Fruit fly (Drosophila melanogaster) whole organism, embryonic: ENCODE measurements around the gene CG31816.

ENCODE experiments used
- ATbp ChIP-seq: fragments of 200-800 bp; sonication (Bioruptor generic); optimal IDR thresholded peaks from 2 replicates; lab custom pipeline; 2017; ENCODE audit warnings: missing biosample characterization, mild to moderate bottlenecking, missing genetic modification characterization, missing genetic modification reagents
- Asciz ChIP-seq: fragments of 200-800 bp; sonication (Bioruptor generic); optimal IDR thresholded peaks from 2 replicates; lab custom pipeline; 2017; ENCODE audit warnings: missing biosample characterization, mild to moderate bottlenecking, missing genetic modification characterization, missing genetic modification reagents
- Awh ChIP-seq: fragments of 200-800 bp; sonication (Bioruptor generic); IDR thresholded peaks from 2 replicates; pipeline ENCODE4, ENCODE4 v1.3.6; 2022; ENCODE audit warnings: missing biosample characterization, missing genetic modification characterization
- CG10462 ChIP-seq: fragments of 200-800 bp; sonication (Bioruptor generic); optimal IDR thresholded peaks from 2 replicates; lab custom pipeline; 2016; ENCODE audit warnings: missing biosample characterization, missing genetic modification characterization
- CG10543 ChIP-seq: fragments of 200-800 bp; sonication (Bioruptor generic); optimal IDR thresholded peaks from 3 replicates; lab custom pipeline; 2017; ENCODE audit warnings: missing biosample characterization, mild to moderate bottlenecking, missing genetic modification characterization, moderate library complexity
- CG11085 ChIP-seq: fragments of 200-800 bp; sonication (Bioruptor generic); IDR thresholded peaks from 2 replicates; pipeline ENCODE4 v1.3.6; 2022; ENCODE audit warnings: missing biosample characterization, missing genetic modification characterization
- CG11456 ChIP-seq: fragments of 200-800 bp; sonication (Bioruptor generic); IDR thresholded peaks from 3 replicates; pipeline ENCODE4 v1.3.6; 2022; ENCODE audit warnings: missing biosample characterization, missing genetic modification characterization
- CG11504 ChIP-seq: fragments of 200-800 bp; sonication (Bioruptor generic); optimal IDR thresholded peaks from 3 replicates; lab custom pipeline; 2019; ENCODE audit warnings: missing biosample characterization, mild to moderate bottlenecking, missing genetic modification characterization, moderate library complexity
- CG11560 ChIP-seq: fragments of 200-800 bp; sonication (Bioruptor generic); IDR thresholded peaks from 3 replicates; pipeline ENCODE4 v1.3.6; 2022; ENCODE audit warnings: missing biosample characterization, missing genetic modification characterization
- CG12769 ChIP-seq: fragments of 200-800 bp; sonication (Bioruptor generic); optimal IDR thresholded peaks from 2 replicates; lab custom pipeline; 2019; ENCODE audit warnings: missing biosample characterization, mild to moderate bottlenecking, missing genetic modification characterization, moderate library complexity
- CG12942 ChIP-seq: fragments of 200-800 bp; sonication (Bioruptor generic); optimal IDR thresholded peaks from 3 replicates; lab custom pipeline; 2016; ENCODE audit warnings: missing biosample characterization, missing genetic modification characterization
- CG13296 ChIP-seq: fragments of 200-800 bp; sonication (Bioruptor generic); optimal IDR thresholded peaks from 3 replicates; lab custom pipeline; 2018; ENCODE audit warnings: missing biosample characterization, mild to moderate bottlenecking, missing genetic modification characterization
- CG15269 ChIP-seq: fragments of 200-800 bp; sonication (Bioruptor generic); optimal IDR thresholded peaks from 2 replicates; lab custom pipeline; 2018; ENCODE audit warnings: missing biosample characterization, mild to moderate bottlenecking, missing genetic modification characterization, moderate library complexity
- CG17612 ChIP-seq: fragments of 200-800 bp; sonication (Bioruptor generic); IDR thresholded peaks from 2 replicates; pipeline ENCODE4 v1.3.6; 2022; ENCODE audit warnings: missing biosample characterization, missing genetic modification characterization
- CG2199 ChIP-seq: fragments of 200-800 bp; sonication (Bioruptor generic); IDR thresholded peaks from 3 replicates; pipeline ENCODE4 v1.3.6; 2022; ENCODE audit warnings: missing biosample characterization, missing genetic modification characterization
- CG30403 ChIP-seq: fragments of 200-800 bp; sonication (Bioruptor generic); optimal IDR thresholded peaks from 3 replicates; lab custom pipeline; 2016; ENCODE audit warnings: missing biosample characterization, missing genetic modification characterization
- CG32532 ChIP-seq: fragments of 200-800 bp; sonication (Bioruptor generic); IDR thresholded peaks from 2 replicates; pipeline ENCODE4 v1.3.6; 2022; ENCODE audit warnings: missing biosample characterization, missing genetic modification characterization
- CG4360 ChIP-seq: fragments of 200-800 bp; sonication (Bioruptor generic); IDR thresholded peaks from 2 replicates; pipeline ENCODE4 v1.3.6; 2022; ENCODE audit warnings: missing biosample characterization, missing genetic modification characterization
- CG4424 ChIP-seq: fragments of 200-800 bp; sonication (Bioruptor generic); optimal IDR thresholded peaks from 3 replicates; lab custom pipeline; 2016; ENCODE audit warnings: missing biosample characterization, missing genetic modification characterization
- CG4820 ChIP-seq: fragments of 200-800 bp; sonication (Bioruptor generic); optimal IDR thresholded peaks from 3 replicates; lab custom pipeline; 2016; ENCODE audit warnings: missing biosample characterization, missing genetic modification characterization
- CG6272 ChIP-seq: fragments of 200-800 bp; sonication (Bioruptor generic); IDR thresholded peaks from 2 replicates; pipeline ENCODE4 v1.3.6; 2022; ENCODE audit warnings: missing biosample characterization, missing genetic modification characterization
- CG6765 ChIP-seq: fragments of 200-800 bp; sonication (Bioruptor generic); optimal IDR thresholded peaks from 3 replicates; lab custom pipeline; 2017; ENCODE audit warnings: missing biosample characterization, mild to moderate bottlenecking, missing genetic modification characterization
- CG6813 ChIP-seq: fragments of 200-800 bp; sonication (Bioruptor generic); optimal IDR thresholded peaks from 2 replicates; lab custom pipeline; 2017; ENCODE audit warnings: missing biosample characterization, missing genetic modification characterization, mild to moderate bottlenecking, moderate library complexity, missing genetic modification reagents
- CG8388 ChIP-seq: fragments of 200-800 bp; sonication (Bioruptor generic); optimal IDR thresholded peaks from 2 replicates; lab custom pipeline; 2019; ENCODE audit warnings: missing biosample characterization, mild to moderate bottlenecking, missing genetic modification characterization, moderate library complexity
- CG8944 ChIP-seq: fragments of 200-800 bp; sonication (Bioruptor generic); optimal IDR thresholded peaks from 3 replicates; lab custom pipeline; 2016; ENCODE audit warnings: missing biosample characterization, missing genetic modification characterization
- Hmr ChIP-seq: fragments of 200-800 bp; sonication (Bioruptor generic); optimal IDR thresholded peaks from 3 replicates; lab custom pipeline; 2017; ENCODE audit warnings: mild to moderate bottlenecking, missing biosample characterization, missing genetic modification reagents, missing genetic modification characterization
- Nf-YC ChIP-seq: fragments of 200-800 bp; optimal IDR thresholded peaks from 3 replicates; lab custom pipeline; 2019; ENCODE audit warnings: missing biosample characterization, mild to moderate bottlenecking, missing genetic modification characterization, moderate library complexity
- PHDP ChIP-seq: fragments of 200-800 bp; sonication (Bioruptor generic); optimal IDR thresholded peaks from 3 replicates; lab custom pipeline; 2018; ENCODE audit warnings: missing biosample characterization, mild to moderate bottlenecking, missing genetic modification characterization, moderate library complexity
- Pdp1 ChIP-seq, 2 experiments: fragments of 200-800 bp; sonication (Bioruptor generic); optimal IDR thresholded peaks; 3 replicates each; lab custom pipeline; 2016; ENCODE audit warnings: missing biosample characterization in 2 of 2, missing genetic modification characterization in 2 of 2, mild to moderate bottlenecking in 1 of 2, moderate library complexity in 1 of 2
- Sin3A ChIP-seq: fragments of >200 bp; optimal IDR thresholded peaks from 2 replicates; lab custom pipeline; 2018
- Sry-β ChIP-seq: fragments of 200-800 bp; sonication (Bioruptor generic); optimal IDR thresholded peaks from 2 replicates; lab custom pipeline; 2018; ENCODE audit warnings: missing biosample characterization, mild to moderate bottlenecking, missing genetic modification characterization, moderate library complexity
- Ssrp ChIP-seq: fragments of 200-800 bp; sonication (Bioruptor generic); optimal IDR thresholded peaks from 2 replicates; lab custom pipeline; 2018; ENCODE audit warnings: missing biosample characterization, mild to moderate bottlenecking, missing genetic modification characterization, moderate library complexity
- Taf1 ChIP-seq: fragments of 200-800 bp; sonication (Bioruptor generic); IDR thresholded peaks from 2 replicates; pipeline ENCODE4 v1.3.6; 2022; ENCODE audit warnings: missing biosample characterization, missing genetic modification characterization
- Xrp1 ChIP-seq: fragments of 200-800 bp; sonication (Bioruptor generic); IDR thresholded peaks from 2 replicates; pipeline ENCODE4 v1.3.6; 2022; ENCODE audit warnings: missing biosample characterization, missing genetic modification characterization
- ab ChIP-seq: fragments of 200-800 bp; sonication (Bioruptor generic); optimal IDR thresholded peaks from 2 replicates; lab custom pipeline; 2016; ENCODE audit warnings: missing biosample characterization, missing genetic modification characterization
- abd-A ChIP-seq: fragments of 200-800 bp; sonication (Bioruptor generic); optimal IDR thresholded peaks from 3 replicates; lab custom pipeline; 2019; ENCODE audit warnings: missing biosample characterization, mild to moderate bottlenecking, missing genetic modification characterization, moderate library complexity
- dati ChIP-seq: fragments of 200-800 bp; sonication (Bioruptor generic); IDR thresholded peaks from 2 replicates; pipeline ENCODE4 v1.3.6; 2022; ENCODE audit warnings: missing biosample characterization, missing genetic modification characterization
- dimm ChIP-seq: fragments of 200-800 bp; sonication (Bioruptor generic); IDR thresholded peaks from 2 replicates; pipeline ENCODE4 v1.3.6; 2022; ENCODE audit warnings: missing biosample characterization, missing genetic modification characterization
- dmrt99B ChIP-seq: fragments of 200-800 bp; sonication (Bioruptor generic); optimal IDR thresholded peaks from 2 replicates; lab custom pipeline; 2018; ENCODE audit warnings: missing biosample characterization, mild to moderate bottlenecking, missing genetic modification characterization, moderate library complexity
- gro ChIP-seq: fragments of 200-800 bp; sonication (Bioruptor generic); optimal IDR thresholded peaks from 2 replicates; lab custom pipeline; 2016; ENCODE audit warnings: missing biosample characterization, missing genetic modification characterization
- gsb ChIP-seq: fragments of 200-800 bp; sonication (Bioruptor generic); IDR thresholded peaks from 2 replicates; pipeline ENCODE4 v1.3.6; 2022; ENCODE audit warnings: missing biosample characterization, missing genetic modification characterization
- ham ChIP-seq: fragments of 200-800 bp; sonication (Bioruptor generic); IDR thresholded peaks from 2 replicates; pipeline ENCODE4 v1.3.6; 2022; ENCODE audit warnings: missing biosample characterization, missing genetic modification characterization
- insv ChIP-seq, 2 experiments: fragments of 200-800 bp; sonication (Bioruptor generic); optimal IDR thresholded peaks; 3 replicates each; lab custom pipeline; 2016 to 2018; ENCODE audit warnings: missing biosample characterization in 2 of 2, missing genetic modification characterization in 2 of 2
- repo ChIP-seq: fragments of 200-800 bp; sonication (Bioruptor generic); optimal IDR thresholded peaks from 2 replicates; lab custom pipeline; 2016; ENCODE audit warnings: missing biosample characterization, missing genetic modification characterization
- schlank ChIP-seq: fragments of 200-800 bp; sonication (Bioruptor generic); optimal IDR thresholded peaks from 2 replicates; lab custom pipeline; 2018; ENCODE audit warnings: missing biosample characterization, mild to moderate bottlenecking, missing genetic modification characterization
- sug ChIP-seq: fragments of 200-800 bp; optimal IDR thresholded peaks from 2 replicates; lab custom pipeline; 2019; ENCODE audit warnings: missing biosample characterization, mild to moderate bottlenecking, missing genetic modification characterization, moderate library complexity
- unpg ChIP-seq: fragments of 200-800 bp; sonication (Bioruptor generic); optimal IDR thresholded peaks from 3 replicates; lab custom pipeline; 2018; ENCODE audit warnings: missing biosample characterization, mild to moderate bottlenecking, missing genetic modification characterization, moderate library complexity
- vnd ChIP-seq: fragments of 200-800 bp; sonication (Bioruptor generic); IDR thresholded peaks from 3 replicates; pipeline ENCODE4 v1.3.6; 2022; ENCODE audit warnings: missing biosample characterization, missing genetic modification characterization; ENCODE audit not compliant: partially characterized antibody

The CG31816 gene

DNA sequence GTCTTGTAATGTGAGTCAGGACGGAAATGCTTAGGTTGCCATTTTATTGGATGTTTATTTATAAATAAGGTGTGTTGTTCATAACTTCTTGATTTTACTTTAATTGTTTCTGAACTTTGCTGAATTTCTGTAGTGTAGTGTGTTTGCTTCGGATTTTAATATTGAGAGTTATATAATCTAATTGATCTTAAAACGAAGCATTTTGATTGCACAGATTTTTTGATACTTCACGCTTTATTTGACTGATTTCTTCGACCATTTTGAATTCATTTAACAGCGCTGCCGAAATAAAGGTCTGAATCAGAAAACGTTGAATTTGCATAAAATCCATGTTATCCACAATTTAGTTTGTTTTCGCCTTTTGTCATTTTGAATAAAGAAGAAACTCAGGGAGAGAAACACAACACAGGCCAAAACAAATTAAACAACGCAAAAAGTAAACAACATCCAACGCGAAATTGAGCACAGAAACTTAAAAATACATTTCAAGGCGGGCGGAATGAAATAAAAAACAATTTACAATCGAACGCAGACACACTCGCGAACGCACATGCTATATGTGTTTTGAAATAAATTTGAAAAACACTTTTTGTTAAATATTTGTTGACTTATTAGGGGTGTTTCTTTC is 10.7 kb upstream of the CG31816 start (continued):
- no peak for TF ChIP-seq CG13296 (GFP tag; lab: Kevin White, UChicago)
- peak in 1 of 2 experiments; percentile 82 for TF ChIP-seq Pdp1 (GFP tag; optimal IDR thresholded peaks at IDR 0.05; lab: Kevin White, UChicago)
- TF ChIP-seq unpg = peak; percentile 32
- TF ChIP-seq insv (GFP tag; optimal IDR thresholded peaks at IDR 0.05; lab: Kevin White, UChicago) = no peak
- peak; percentile 28 for TF ChIP-seq CG12769 (tag; lab: Kevin White, UChicago)
- TF ChIP-seq ATbp (GFP tag; lab: Kevin White, UChicago) = peak; percentile 45
- TF ChIP-seq CG6272 (GFP tag; lab: Robert Waterston, UW) = no peak
- TF ChIP-seq Asciz (GFP tag; lab: Kevin White, UChicago) = peak; percentile 50
- TF ChIP-seq CG11085 (GFP tag; lab: Robert Waterston, UW) = no peak
- no peak for TF ChIP-seq ab (GFP tag; lab: Kevin White, UChicago)
- TF ChIP-seq Sry-β (GFP tag; lab: Kevin White, UChicago) = no peak
- peak; percentile 40 for TF ChIP-seq CG6813 (GFP tag; lab: Kevin White, UChicago)
- no peak for TF ChIP-seq schlank
- TF ChIP-seq dmrt99B = peak; percentile 27
- TF ChIP-seq dati = no peak
- TF ChIP-seq CG15269 (tag; lab: Kevin White, UChicago) = peak; percentile 10
- peak; percentile 77; the same call in 2 of the 3 replicates for TF ChIP-seq CG2199 (GFP tag; lab: Robert Waterston, UW)
- peak; percentile 9 for TF ChIP-seq CG11504
- TF ChIP-seq, all 482 proteins: peak for 28

dm6 chr2L:16532702-16533385 is 9.5 kb upstream of the CG31816 start, which contains the start of gene CG5953:
Gene CG5953 (minus strand): TSS chr2L:16532877.
- TF ChIP-seq CG8944 (GFP tag; lab: Kevin White, UChicago) (peak; percentile 88), Awh (GFP tag; lab: Robert Waterston, UW) (peak; percentile 96), repo (GFP tag; lab: Kevin White, UChicago) (peak; percentile 85), dimm (GFP tag; lab: Robert Waterston, UW) (peak; percentile 89), ham (peak; percentile 85), Taf1 (peak; percentile 91), gro (GFP tag; lab: Kevin White, UChicago) (peak; percentile 90), CG12769 (tag; lab: Kevin White, UChicago) (peak; percentile 91), vnd (GFP tag; lab: Robert Waterston, UW) (no peak), CG12942 (GFP tag; lab: Kevin White, UChicago) (peak; percentile 90), gsb (GFP tag; lab: Robert Waterston, UW) (peak; percentile 90), Hmr (GFP tag; lab: Kevin White, UChicago) (peak; percentile 98), Nf-YC (tag; lab: Kevin White, UChicago) (peak; percentile 88), abd-A (tag; lab: Kevin White, UChicago) (peak; percentile 94), Sin3A (lab: Kevin White, UChicago) (no peak), CG17612 (peak; percentile 94), CG8388 (GFP tag; lab: Kevin White, UChicago) (peak; percentile 97), CG11456 (GFP tag; lab: Robert Waterston, UW) (peak; percentile 90), CG30403 (peak; percentile 96), Ssrp (tag; lab: Kevin White, UChicago) (peak; percentile 96), CG6765 (GFP tag; lab: Kevin White, UChicago) (peak; percentile 94), CG11560 (tag; lab: Robert Waterston, UW) (peak; percentile 88), Xrp1 (GFP tag; lab: Robert Waterston, UW) (peak; percentile 98), CG4820 (GFP tag; lab: Kevin White, UChicago) (peak; percentile 93), CG32532 (GFP tag; lab: Robert Waterston, UW) (peak; percentile 97), sug (tag; lab: Kevin White, UChicago) (peak; percentile 84), CG10543 (GFP tag; lab: Kevin White, UChicago) (peak; percentile 94), CG10462 (GFP tag; lab: Kevin White, UChicago) (peak; percentile 85), PHDP (peak; percentile 98), CG4360 (GFP tag; lab: Robert Waterston, UW) (peak; percentile 93), CG4424 (GFP tag; lab: Kevin White, UChicago) (peak; percentile 96)
